Worm (Caenorhabditis elegans) whole organism, young adult: ENCODE measurements around the gene T04F8.8.

Experiments used
- B0261.1 ChIP-seq: sonication (generic microtip); optimal IDR thresholded peaks from 2 replicates; lab custom pipeline; 2016; ENCODE audit warnings: mild to moderate bottlenecking, missing genetic modification characterization, moderate library complexity, missing compliant biosample characterization
- C17E4.6 ChIP-seq: fragments of 200-800 bp; sonication (Bioruptor generic); IDR thresholded peaks from 2 replicates; pipeline ENCODE4 v1.3.6; 2022; ENCODE audit warnings: missing genetic modification reagents, missing genetic modification characterization, missing compliant biosample characterization
- D2030.7 ChIP-seq: fragments of 200-800 bp; sonication (Bioruptor generic); IDR thresholded peaks from 2 replicates; pipeline ENCODE4 v1.3.6; 2022; ENCODE audit warnings: missing genetic modification reagents, missing genetic modification characterization, missing compliant biosample characterization
- F39B2.1 ChIP-seq: fragments of 200-800 bp; sonication (Bioruptor generic); IDR thresholded peaks from 2 replicates; pipeline ENCODE4 v1.3.6; 2022; ENCODE audit warnings: missing genetic modification reagents, missing genetic modification characterization, missing compliant biosample characterization
- K11D2.4 ChIP-seq: fragments of 200-800 bp; sonication (Bioruptor generic); IDR thresholded peaks from 2 replicates; pipeline ENCODE4 v1.3.6; 2022; ENCODE audit warnings: missing genetic modification reagents, missing genetic modification characterization, missing compliant biosample characterization
- Y53G8AR.9 ChIP-seq: fragments of 200-800 bp; sonication (Bioruptor generic); conservative IDR thresholded peaks from 2 replicates; pipeline ENCODE4 v1.3.6; 2022; ENCODE audit warnings: missing genetic modification reagents, missing genetic modification characterization, missing compliant biosample characterization
- Y56A3A.18 ChIP-seq: fragments of 200-800 bp; sonication (Bioruptor generic); IDR thresholded peaks from 2 replicates; pipeline ENCODE4 v1.3.6; 2022; ENCODE audit warnings: missing genetic modification reagents, missing genetic modification characterization, missing compliant biosample characterization
- Y79H2A.3 ChIP-seq: fragments of 200-800 bp; sonication (Bioruptor generic); conservative IDR thresholded peaks from 2 replicates; pipeline ENCODE4 v1.3.6; 2022; ENCODE audit warnings: missing genetic modification reagents, missing genetic modification characterization, missing compliant biosample characterization
- ZK185.1 ChIP-seq: sonication (generic microtip); optimal IDR thresholded peaks from 2 replicates; lab custom pipeline; 2016; ENCODE audit warnings: mild to moderate bottlenecking, missing genetic modification characterization, missing compliant biosample characterization; ENCODE audit not compliant: poor library complexity, severe bottlenecking
- ama-1 ChIP-seq, 3 experiments: fragments of 150-350 bp in 1 of 3; sonication (generic microtip) in 2 of 3; optimal IDR thresholded peaks; 2 replicates each; lab custom pipeline; 2014 to 2018; ENCODE audit warnings: missing biosample characterization in 2 of 3, missing genetic modification characterization in 2 of 3, missing genetic modification reagents in 2 of 3
- attf-5 ChIP-seq: fragments of 200-800 bp; sonication (Bioruptor generic); optimal IDR thresholded peaks from 2 replicates; lab custom pipeline; 2018; ENCODE audit warnings: mild to moderate bottlenecking, missing genetic modification characterization, missing compliant biosample characterization
- bed-1 ChIP-seq: fragments of 200-800 bp; sonication (Bioruptor generic); IDR thresholded peaks from 2 replicates; pipeline ENCODE4 v1.3.6; 2022; ENCODE audit warnings: missing genetic modification reagents, missing genetic modification characterization, missing compliant biosample characterization
- ceh-91 ChIP-seq: fragments of 200-800 bp; sonication (Bioruptor generic); IDR thresholded peaks from 2 replicates; pipeline ENCODE4 v1.3.6; 2022; ENCODE audit warnings: missing genetic modification reagents, missing genetic modification characterization, missing compliant biosample characterization
- chd-7 ChIP-seq: sonication (generic microtip); optimal IDR thresholded peaks from 2 replicates; lab custom pipeline; 2016; ENCODE audit warnings: mild to moderate bottlenecking, missing genetic modification characterization, moderate library complexity, missing compliant biosample characterization
- die-1 ChIP-seq: sonication (generic microtip); optimal IDR thresholded peaks from 2 replicates; lab custom pipeline; 2016; ENCODE audit warnings: missing genotype, mild to moderate bottlenecking, missing genetic modification characterization, missing compliant biosample characterization
- dpl-1 ChIP-seq: fragments of 150-350 bp; optimal IDR thresholded peaks from 2 replicates; lab custom pipeline; 2014; ENCODE audit warnings: missing biosample characterization, missing genetic modification reagents, missing genetic modification characterization
- egl-44 ChIP-seq: fragments of 200-800 bp; sonication (Bioruptor generic); IDR thresholded peaks from 2 replicates; pipeline ENCODE4 v1.3.6; 2022; ENCODE audit warnings: missing genetic modification reagents, missing genetic modification characterization, missing compliant biosample characterization
- ekl-4 ChIP-seq: fragments of 200-800 bp; sonication (Bioruptor generic); IDR thresholded peaks from 2 replicates; pipeline ENCODE4 v1.3.6; 2022; ENCODE audit warnings: missing genetic modification reagents, missing genetic modification characterization, missing compliant biosample characterization
- ets-4 ChIP-seq: fragments of 200-800 bp; sonication (Bioruptor generic); optimal IDR thresholded peaks from 2 replicates; lab custom pipeline; 2018; ENCODE audit warnings: mild to moderate bottlenecking, missing genetic modification characterization, missing compliant biosample characterization
- hmg-1.2 ChIP-seq: fragments of 200-800 bp; sonication (Bioruptor generic); IDR thresholded peaks from 2 replicates; pipeline ENCODE4 v1.3.6; 2022; ENCODE audit warnings: missing genetic modification reagents, missing genetic modification characterization, missing compliant biosample characterization
- lag-1 ChIP-seq: fragments of 200-800 bp; sonication (Bioruptor generic); IDR thresholded peaks from 2 replicates; pipeline ENCODE4 v1.3.6; 2022; ENCODE audit warnings: missing genetic modification reagents, missing genetic modification characterization, missing compliant biosample characterization
- let-526 ChIP-seq: fragments of 200-800 bp; sonication (Bioruptor generic); IDR thresholded peaks from 2 replicates; pipeline ENCODE4 v1.3.6; 2022; ENCODE audit warnings: missing genetic modification reagents, missing genetic modification characterization, missing compliant biosample characterization
- let-607 ChIP-seq, 2 experiments: fragments of 200-800 bp in 1 of 2; sonication (Bioruptor generic) in 1 of 2; sonication (generic microtip) in 1 of 2; optimal IDR thresholded peaks; 2 replicates each; lab custom pipeline; 2016 to 2018; ENCODE audit warnings: mild to moderate bottlenecking in 2 of 2, missing compliant biosample characterization in 2 of 2, missing genetic modification characterization in 2 of 2, moderate library complexity in 2 of 2, missing genotype in 1 of 2
- lin-54 ChIP-seq: fragments of 200-800 bp; sonication (Bioruptor generic); optimal IDR thresholded peaks from 2 replicates; lab custom pipeline; 2018; ENCODE audit warnings: mild to moderate bottlenecking, missing genetic modification characterization, missing compliant biosample characterization
- lsl-1 ChIP-seq: fragments of 200-800 bp; sonication (Bioruptor generic); optimal IDR thresholded peaks from 2 replicates; lab custom pipeline; 2018; ENCODE audit warnings: mild to moderate bottlenecking, missing genetic modification characterization, moderate library complexity, missing compliant biosample characterization
- lsy-27 ChIP-seq: sonication (generic microtip); optimal IDR thresholded peaks from 2 replicates; lab custom pipeline; 2017; ENCODE audit warnings: missing genetic modification characterization, mild to moderate bottlenecking, missing compliant biosample characterization, antibody characterized with exemption, missing genotype, borderline replicate concordance; ENCODE audit not compliant: insufficient read depth
- nfya-1 ChIP-seq: sonication (generic microtip); optimal IDR thresholded peaks from 2 replicates; lab custom pipeline; 2017; ENCODE audit warnings: antibody characterized with exemption, missing compliant biosample characterization, missing genetic modification characterization, borderline replicate concordance; ENCODE audit not compliant: insufficient read depth
- nfya-2 ChIP-seq: fragments of 200-800 bp; sonication (Bioruptor generic); IDR thresholded peaks from 2 replicates; pipeline ENCODE4 v1.3.6; 2022; ENCODE audit warnings: missing genetic modification reagents, missing genetic modification characterization, missing compliant biosample characterization
- nfyb-1 ChIP-seq: fragments of 200-800 bp; sonication (Bioruptor generic); IDR thresholded peaks from 2 replicates; pipeline ENCODE4 v1.3.6; 2022; ENCODE audit warnings: missing genetic modification reagents, missing genetic modification characterization, missing compliant biosample characterization
- nhr-179 ChIP-seq: sonication (generic microtip); optimal IDR thresholded peaks from 2 replicates; lab custom pipeline; 2016; ENCODE audit warnings: mild to moderate bottlenecking, missing genetic modification characterization, missing compliant biosample characterization
- nhr-27 ChIP-seq: fragments of 200-800 bp; sonication (Bioruptor generic); optimal IDR thresholded peaks from 2 replicates; lab custom pipeline; 2018; ENCODE audit warnings: mild to moderate bottlenecking, missing genetic modification characterization, moderate library complexity, missing compliant biosample characterization
- nhr-80 ChIP-seq: sonication (generic microtip); optimal IDR thresholded peaks from 2 replicates; lab custom pipeline; 2016; ENCODE audit warnings: missing genetic modification characterization, missing compliant biosample characterization
- pha-4 ChIP-seq: fragments of 150-350 bp; sonication (generic microtip); optimal IDR thresholded peaks from 2 replicates; lab custom pipeline; 2014; ENCODE audit warnings: missing biosample characterization, missing genetic modification reagents, missing genetic modification characterization
- rpc-1 ChIP-seq, 2 experiments: fragments of 150-350 bp in 1 of 2; sonication (generic microtip) in 1 of 2; optimal IDR thresholded peaks; 2 replicates each; lab custom pipeline; 2014 to 2018; ENCODE audit warnings: missing biosample characterization in 1 of 2, missing genetic modification characterization in 1 of 2, missing genetic modification reagents in 1 of 2, missing genotype in 1 of 2
- snpc-4 ChIP-seq, 5 experiments: fragments of 150-350 bp in 1 of 5; sonication (generic microtip) in 4 of 5; optimal IDR thresholded peaks; 2 replicates each; lab custom pipeline; 2014 to 2018; ENCODE audit warnings: missing genetic modification characterization in 5 of 5, missing biosample characterization in 3 of 5, antibody characterized with exemption in 2 of 5, mild to moderate bottlenecking in 2 of 5, missing compliant biosample characterization in 2 of 5, missing genotype in 2 of 5, moderate library complexity in 2 of 5, missing genetic modification reagents in 1 of 5
- sptf-2 ChIP-seq: fragments of 200-800 bp; sonication (Bioruptor generic); optimal IDR thresholded peaks from 2 replicates; lab custom pipeline; 2018; ENCODE audit warnings: mild to moderate bottlenecking, missing genetic modification characterization, missing compliant biosample characterization
- unc-62 ChIP-seq: fragments of 150-350 bp; optimal IDR thresholded peaks from 2 replicates; lab custom pipeline; 2014; ENCODE audit warnings: missing biosample characterization, missing genetic modification reagents, missing genetic modification characterization
- ztf-22 ChIP-seq: fragments of 200-800 bp; sonication (Bioruptor generic); optimal IDR thresholded peaks from 2 replicates; lab custom pipeline; 2018; ENCODE audit warnings: mild to moderate bottlenecking, missing genetic modification characterization, moderate library complexity, missing compliant biosample characterization
- ztf-3 ChIP-seq: fragments of 200-800 bp; sonication (Bioruptor generic); optimal IDR thresholded peaks from 2 replicates; lab custom pipeline; 2018; ENCODE audit warnings: mild to moderate bottlenecking, missing genetic modification characterization, missing compliant biosample characterization

The T04F8.8 gene

DNA sequence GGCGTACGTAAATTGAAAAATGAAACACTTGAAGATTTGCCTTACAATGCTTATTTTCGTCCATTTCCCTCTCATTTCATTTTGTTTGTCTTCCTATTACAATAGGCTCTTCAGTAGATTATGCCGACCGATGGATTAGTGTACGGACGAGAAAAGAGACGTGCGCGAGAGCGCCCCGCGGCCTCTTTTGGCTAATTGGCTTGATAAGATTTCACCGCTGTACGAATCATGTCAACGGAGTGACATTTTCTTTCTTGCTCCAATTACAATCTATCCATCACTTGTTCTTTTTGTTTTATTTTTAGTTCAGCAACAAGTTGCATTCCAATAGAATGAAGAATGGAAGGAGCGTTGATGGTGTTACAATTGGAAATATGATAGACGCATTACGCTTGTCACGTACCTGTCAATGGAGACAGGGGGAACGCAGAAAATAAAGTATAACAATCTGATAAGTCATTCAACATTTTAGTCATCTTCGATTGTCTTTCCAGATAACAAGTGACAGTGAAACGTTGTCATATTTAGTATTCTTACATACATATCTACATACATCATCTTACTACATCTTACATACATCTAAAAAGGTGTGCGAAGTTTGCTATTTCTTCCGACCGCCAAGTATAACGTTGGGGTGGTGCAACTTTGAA is 39.0 kb upstream of the T04F8.8 start:
- TF ChIP-seq nhr-27 (tag; lab: Kevin White, UChicago): no peak
- TF ChIP-seq lag-1: no peak
- TF ChIP-seq ekl-4: no peak
- no peak for TF ChIP-seq pha-4 (tag; lab: Kevin White, UChicago)
- peak; percentile 18 for TF ChIP-seq ztf-22 (GFP tag; lab: Kevin White, UChicago)
- no peak for TF ChIP-seq D2030.7 (GFP tag; lab: Robert Waterston, UW)
- peak; percentile 8 for TF ChIP-seq ZK185.1 (tag; lab: Kevin White, UChicago)
- peak; percentile 95 for TF ChIP-seq unc-62 (GFP tag; lab: Kevin White, UChicago)
- peak; percentile 17 for TF ChIP-seq ets-4 (GFP tag; lab: Kevin White, UChicago)
- TF ChIP-seq attf-5 (GFP tag; lab: Kevin White, UChicago): no peak
- peak; percentile 61 to 64 for TF ChIP-seq let-607 (tag; optimal IDR thresholded peaks at IDR 0.05; lab: Kevin White, UChicago)
- no peak for TF ChIP-seq lsy-27
- no peak for TF ChIP-seq lsl-1 (GFP tag; lab: Kevin White, UChicago)
- 0 out of 2 replicates have a peak, but pooled peaks have one; percentile 21 for TF ChIP-seq Y53G8AR.9
- TF ChIP-seq nhr-80 (tag; lab: Kevin White, UChicago): peak; percentile 76
- no peak for TF ChIP-seq let-526

DNA sequence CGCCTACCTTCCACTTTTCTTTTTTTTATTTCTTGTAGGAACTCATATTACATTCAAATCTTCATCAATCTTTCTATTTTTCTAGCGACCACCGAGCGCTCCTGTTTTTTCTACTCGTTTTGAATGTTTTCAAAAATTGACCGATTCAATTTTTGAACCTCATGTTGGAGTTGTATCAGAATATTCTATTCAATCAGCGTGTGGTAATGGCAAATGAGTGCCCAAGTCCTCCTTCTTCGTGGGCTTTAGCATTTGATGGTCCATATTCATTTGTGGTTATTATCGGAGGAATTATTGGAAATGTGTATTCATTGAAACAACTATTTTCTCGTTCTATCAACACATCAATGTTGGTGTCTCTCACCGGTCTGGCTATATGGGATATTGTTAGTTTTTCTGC is 29.9 kb upstream of the T04F8.8 start, which contains the start of gene F52D10.4:
F52D10.4 (plus strand) TSS at position 84 of the 400 bp plus-strand sequence.
- TF ChIP-seq chd-7 (no peak), hmg-1.2 (no peak), die-1 (tag; lab: Kevin White, UChicago) (no peak), Y79H2A.3 (GFP tag; lab: Robert Waterston, UW) (no peak), nhr-179 (tag; lab: Kevin White, UChicago) (no peak), ama-1 (optimal IDR thresholded peaks at IDR 0.05; lab: Kevin White, UChicago) (no peak), ama-1 (GFP tag; optimal IDR thresholded peaks at IDR 0.05; lab: Kevin White, UChicago) (no peak), lin-54 (GFP tag; lab: Kevin White, UChicago) (no peak), rpc-1 (optimal IDR thresholded peaks at IDR 0.05; lab: Kevin White, UChicago) (no peak), rpc-1 (tag; optimal IDR thresholded peaks at IDR 0.05; lab: Kevin White, UChicago) (no peak), lsy-27 (no peak)

DNA sequence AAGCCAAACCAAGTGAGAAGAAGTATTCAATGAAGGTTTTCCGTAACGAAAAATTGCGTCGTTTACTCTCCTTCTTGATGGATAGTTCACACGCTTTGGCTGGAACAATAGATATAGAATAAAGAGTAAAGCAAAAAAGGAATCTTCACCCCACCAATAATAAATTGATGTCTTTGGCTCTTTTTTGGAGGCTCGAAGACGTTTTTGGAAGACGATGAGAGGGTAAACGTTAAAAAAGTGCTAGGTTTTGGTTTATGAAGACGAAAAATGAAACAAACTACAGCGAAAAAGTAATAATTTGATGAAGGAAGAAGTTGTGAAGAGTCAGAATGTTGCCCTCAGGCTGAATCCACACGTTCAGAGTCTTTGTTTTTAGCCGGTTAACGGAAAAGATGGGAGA is 25.3 kb upstream of the T04F8.8 start, which contains the start of gene sto-3:
sto-3 (minus strand) TSS at position 101 of the 400 bp plus-strand sequence.
- TF ChIP-seq lin-54 (GFP tag; lab: Kevin White, UChicago) (no peak), ets-4 (GFP tag; lab: Kevin White, UChicago) (no peak), snpc-4 (GFP tag; optimal IDR thresholded peaks at IDR 0.05; lab: Kevin White, UChicago) (no peak), snpc-4 (tag; optimal IDR thresholded peaks at IDR 0.05; lab: Kevin White, UChicago) (no peak), hmg-1.2 (no peak), nfyb-1 (GFP tag; lab: Robert Waterston, UW) (no peak), bed-1 (GFP tag; lab: Robert Waterston, UW) (no peak)
- TF ChIP-seq, all 124 proteins: peak for 0

DNA sequence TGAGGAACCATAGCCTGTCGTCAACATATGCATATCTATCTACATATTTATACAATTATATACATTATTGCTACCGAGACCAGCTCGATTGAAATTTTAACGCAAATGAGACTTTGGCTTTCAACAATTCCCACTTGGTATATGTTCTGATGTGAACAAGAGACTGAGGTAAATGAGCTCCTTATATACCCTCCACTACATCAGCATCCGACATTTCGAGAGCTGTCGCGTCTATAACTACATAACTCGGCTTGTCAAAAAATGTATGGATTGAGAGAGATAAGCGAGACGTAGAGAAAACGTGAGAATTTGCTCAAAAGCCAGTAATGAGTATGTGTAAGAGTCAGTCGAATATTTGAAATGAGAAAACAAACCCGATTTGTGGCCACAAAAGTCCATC is 23.8 kb upstream of the T04F8.8 start:
- TF ChIP-seq ztf-3 (GFP tag; lab: Kevin White, UChicago) (no peak), let-526 (no peak), K11D2.4 (GFP tag; lab: Robert Waterston, UW) (no peak)

DNA sequence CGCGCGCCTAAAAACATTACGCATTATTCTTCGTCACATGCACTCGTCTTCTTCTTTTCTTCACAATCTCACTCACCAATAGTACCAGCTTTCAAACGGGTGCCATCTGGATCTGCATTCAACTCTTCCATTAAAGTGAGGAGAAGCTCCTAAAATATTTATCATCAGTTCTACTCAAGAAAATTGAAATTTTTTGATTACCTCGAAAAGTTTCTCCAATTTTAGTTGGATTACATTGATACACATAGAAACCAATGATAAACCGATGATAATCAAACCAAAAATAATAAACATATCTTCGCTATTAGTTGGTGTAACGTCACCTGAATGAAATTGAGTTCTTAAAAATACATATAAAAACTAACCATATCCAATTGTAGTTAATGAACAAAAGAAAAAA is 22.6 kb upstream of the T04F8.8 start:
- no peak for TF ChIP-seq nfya-2 (GFP tag; lab: Robert Waterston, UW)
- no peak for TF ChIP-seq nhr-80 (tag; lab: Kevin White, UChicago)
- TF ChIP-seq ama-1 (optimal IDR thresholded peaks at IDR 0.05; lab: Kevin White, UChicago): no peak
- no peak for TF ChIP-seq ama-1 (GFP tag; optimal IDR thresholded peaks at IDR 0.05; lab: Kevin White, UChicago)
- TF ChIP-seq Y56A3A.18: no peak
- no peak for TF ChIP-seq C17E4.6
- no peak for TF ChIP-seq bed-1 (GFP tag; lab: Robert Waterston, UW)
- no peak for TF ChIP-seq nfya-1
- no peak for TF ChIP-seq B0261.1 (tag; lab: Kevin White, UChicago)
- TF ChIP-seq F39B2.1 (GFP tag; lab: Robert Waterston, UW): no peak
- TF ChIP-seq ceh-91: no peak
- TF ChIP-seq dpl-1 (GFP tag; lab: Kevin White, UChicago): no peak
- no peak for TF ChIP-seq sptf-2 (GFP tag; lab: Kevin White, UChicago)
- TF ChIP-seq egl-44 (GFP tag; lab: Robert Waterston, UW): no peak
